Fruit fly (Drosophila melanogaster): ENCODE data around the gene dmGlut.

dmGlut gene

DNA sequence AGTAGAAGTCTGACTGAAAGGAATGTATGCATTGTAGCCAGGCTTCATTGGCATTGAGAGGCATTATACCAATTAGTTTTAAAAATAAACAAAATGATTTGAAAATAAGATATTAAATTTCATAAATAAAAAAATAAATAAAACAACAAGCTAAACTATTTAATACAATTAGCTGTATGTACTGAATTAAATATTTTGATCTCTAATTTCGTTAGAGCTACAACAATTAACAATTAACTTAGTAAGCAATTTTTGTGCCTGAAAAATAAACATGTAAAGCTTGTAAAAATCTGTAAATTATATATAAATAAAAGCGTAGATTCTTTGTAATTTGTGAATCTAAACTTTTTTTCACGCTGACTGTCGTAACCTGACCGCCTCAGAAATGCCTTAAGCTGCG is 19.4 kb upstream of the dmGlut start, which contains the start of gene Rh5:
TSS of gene Rh5 (plus strand) at position 301 of the 400 bp plus-strand sequence.
- no peak for TF ChIP-seq Snoo (tag; optimal IDR thresholded peaks at IDR 0.05)
- TF ChIP-seq CG14655 (GFP tag; optimal IDR thresholded peaks at IDR 0.05), result no peak

DNA sequence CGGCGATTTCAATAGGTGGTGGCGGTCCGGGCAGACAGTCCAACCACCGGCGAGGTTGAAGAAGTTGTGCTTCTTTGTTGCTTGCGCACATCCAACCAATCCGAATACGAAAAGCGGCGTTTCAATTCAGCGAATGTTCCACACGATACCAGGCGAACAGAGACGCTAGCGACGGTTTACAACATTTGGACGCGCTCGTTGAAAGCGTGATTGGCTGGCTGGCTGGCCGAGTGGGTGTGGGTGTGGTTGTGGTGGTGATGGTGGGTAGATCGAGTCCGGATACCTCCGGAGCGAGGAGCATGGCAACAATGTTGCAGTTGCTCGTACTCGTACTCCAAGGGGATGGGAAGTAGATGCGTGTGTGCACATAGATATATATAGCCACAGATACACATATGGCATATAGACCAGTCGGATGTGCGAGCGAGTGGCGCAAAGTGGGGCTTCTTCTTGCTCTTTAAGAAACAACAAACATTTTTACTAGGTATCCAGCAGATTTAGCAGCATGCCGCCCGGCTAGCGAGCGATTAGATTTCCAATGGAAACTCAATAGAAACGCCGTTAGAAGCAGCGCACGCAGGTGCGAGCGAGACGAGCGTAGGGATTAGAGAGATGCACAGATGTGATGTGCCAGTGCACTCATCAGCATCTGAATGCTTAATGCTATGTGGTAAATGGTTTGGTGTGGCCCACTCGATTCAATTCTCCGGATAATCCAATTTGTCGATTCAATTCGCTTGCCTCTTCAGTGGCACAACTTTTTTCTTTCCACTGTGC is 16.9 kb upstream of the dmGlut start:
- TF ChIP-seq gl (tag; optimal IDR thresholded peaks at IDR 0.05) (peak; percentile 3), rn (GFP tag; IDR thresholded peaks at IDR 0.05) (no peak), Pif1A (GFP tag; optimal IDR thresholded peaks at IDR 0.05) (no peak), EcR (GFP tag; optimal IDR thresholded peaks at IDR 0.05) (peak; percentile 93), Pif1B (GFP tag; optimal IDR thresholded peaks at IDR 0.05) (peak; percentile 18), CG13204 (GFP tag; optimal IDR thresholded peaks at IDR 0.05) (peak; percentile 91), Snoo (tag; optimal IDR thresholded peaks at IDR 0.05) (peak; percentile 30), CG14655 (GFP tag; optimal IDR thresholded peaks at IDR 0.05) (peak; percentile 19)

DNA sequence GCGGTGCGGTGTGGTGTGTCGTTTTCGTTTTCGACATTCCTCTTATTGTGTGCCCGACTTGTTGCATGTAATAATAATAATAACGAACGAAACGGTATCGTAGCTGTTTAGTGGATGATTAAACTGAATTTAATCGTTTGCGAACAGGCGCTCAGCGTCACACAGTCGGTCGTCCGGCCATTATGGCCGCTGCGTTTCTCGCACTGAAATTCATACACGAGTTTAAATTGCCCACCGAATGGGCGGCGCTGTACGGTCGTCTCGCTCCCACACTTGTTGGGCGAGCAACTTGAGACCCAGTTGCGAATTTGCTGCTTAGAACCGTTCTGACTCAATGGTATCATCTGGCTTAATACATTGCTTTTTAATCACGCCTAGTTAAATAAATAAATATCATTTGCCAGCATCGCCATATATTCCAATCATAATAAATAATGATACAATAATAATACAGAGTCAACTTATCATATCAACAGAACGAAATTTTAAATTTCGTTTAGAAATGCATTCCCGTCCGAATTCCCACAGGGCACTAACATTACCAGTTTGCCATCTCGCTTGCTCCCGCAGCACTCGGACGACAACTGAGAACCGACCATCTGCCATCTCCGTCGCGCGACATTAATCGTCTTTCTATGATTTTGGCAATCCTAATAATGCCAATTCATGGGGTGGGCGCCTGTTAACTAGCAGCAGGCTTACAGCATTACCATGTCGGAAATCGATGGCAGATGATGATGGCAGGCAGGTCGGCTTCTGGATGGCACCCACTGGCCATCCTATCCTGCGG is 16.2 kb upstream of the dmGlut start:
- TF ChIP-seq CG12605 (GFP tag; IDR thresholded peaks at IDR 0.05) (no peak), CG4496 (GFP tag; IDR thresholded peaks at IDR 0.05) (no peak), CG32121 (GFP tag; IDR thresholded peaks at IDR 0.05) (no peak), CG15710 (tag; optimal IDR thresholded peaks at IDR 0.05) (peak; percentile 93), CG17806 (tag; optimal IDR thresholded peaks at IDR 0.05) (peak; percentile 90), Snoo (tag; optimal IDR thresholded peaks at IDR 0.05) (peak; percentile 93), rn (GFP tag; IDR thresholded peaks at IDR 0.05) (no peak), CG13204 (GFP tag; optimal IDR thresholded peaks at IDR 0.05) (peak; percentile 71), EcR (GFP tag; optimal IDR thresholded peaks at IDR 0.05) (no peak), CG8159 (tag; optimal IDR thresholded peaks at IDR 0.05) (peak; percentile 96), CG9948 (tag; optimal IDR thresholded peaks at IDR 0.05) (peak; percentile 92), gl (tag; optimal IDR thresholded peaks at IDR 0.05) (peak; percentile 82), Pif1A (GFP tag; optimal IDR thresholded peaks at IDR 0.05) (peak; percentile 90), Pif1B (GFP tag; optimal IDR thresholded peaks at IDR 0.05) (peak; percentile 81), CG34367 (tag; optimal IDR thresholded peaks at IDR 0.05) (peak; percentile 90), CG14655 (GFP tag; optimal IDR thresholded peaks at IDR 0.05) (peak; percentile 92), CG8301 (tag; optimal IDR thresholded peaks at IDR 0.05) (peak; percentile 93)

DNA sequence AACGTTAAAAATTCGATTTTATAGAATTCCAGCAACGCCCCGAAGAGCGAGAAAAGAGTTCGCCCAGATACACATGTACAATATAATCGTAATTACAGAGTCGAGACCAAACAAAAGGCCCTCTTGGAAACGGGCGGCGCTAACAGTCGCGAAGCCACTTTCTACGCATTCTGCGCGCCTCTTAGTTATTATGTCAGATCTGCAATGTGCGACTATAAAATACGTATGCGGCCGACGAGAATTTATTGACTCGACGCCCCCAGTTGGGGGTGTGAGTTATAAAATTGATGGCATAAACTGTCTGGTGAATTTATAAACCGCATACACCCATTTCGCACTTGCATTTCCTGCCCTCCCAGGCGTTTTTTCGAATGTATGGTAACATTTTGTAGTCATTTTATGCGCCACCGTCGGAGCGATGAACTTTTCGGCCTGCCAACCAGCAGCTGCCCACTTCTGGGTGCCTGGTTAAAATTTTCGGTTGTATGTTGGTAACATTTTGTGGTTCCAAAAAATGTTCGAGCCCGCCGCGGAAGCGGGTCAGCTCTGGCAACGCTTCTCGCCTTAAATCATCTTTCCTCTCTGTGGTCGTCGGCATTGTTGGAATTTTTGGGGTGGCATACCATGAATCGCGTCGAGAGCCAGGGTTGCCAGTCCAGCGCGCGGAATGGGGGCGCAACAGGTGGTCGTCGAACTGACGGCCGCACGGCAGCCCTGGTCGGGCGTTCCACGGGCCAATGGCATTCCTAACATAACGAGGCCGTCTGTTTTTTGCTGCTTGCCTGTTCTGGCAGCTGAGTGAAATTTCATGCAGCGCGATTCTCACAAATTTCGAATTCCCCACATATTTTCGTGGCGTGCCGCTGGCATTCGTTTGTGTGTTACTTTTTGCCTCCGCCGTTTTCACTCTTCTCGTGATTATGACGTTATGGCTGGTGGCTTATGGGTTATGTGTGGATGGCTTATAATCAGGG is 15.3 kb upstream of the dmGlut start:
- TF ChIP-seq D1 (tag; optimal IDR thresholded peaks at IDR 0.05) (no peak), CG10348 (GFP tag; IDR thresholded peaks at IDR 0.05) (no peak), gl (tag; optimal IDR thresholded peaks at IDR 0.05) (peak; percentile 48), CG15710 (tag; optimal IDR thresholded peaks at IDR 0.05) (peak; percentile 54), Pif1A (GFP tag; optimal IDR thresholded peaks at IDR 0.05) (no peak), Pif1B (GFP tag; optimal IDR thresholded peaks at IDR 0.05) (peak; percentile 73), CG14655 (GFP tag; optimal IDR thresholded peaks at IDR 0.05) (peak; percentile 67), CG12605 (GFP tag; IDR thresholded peaks at IDR 0.05) (no peak), Ets98B (GFP tag; IDR thresholded peaks at IDR 0.05) (no peak), rn (GFP tag; IDR thresholded peaks at IDR 0.05) (no peak), Snoo (tag; optimal IDR thresholded peaks at IDR 0.05) (peak; percentile 66), fd96Ca (GFP tag; IDR thresholded peaks at IDR 0.05) (no peak), CG8301 (tag; optimal IDR thresholded peaks at IDR 0.05) (peak; percentile 58), CG17806 (tag; optimal IDR thresholded peaks at IDR 0.05) (peak; percentile 51), CG13204 (GFP tag; optimal IDR thresholded peaks at IDR 0.05) (peak; percentile 96), CG32121 (GFP tag; IDR thresholded peaks at IDR 0.05) (no peak), CG34367 (tag; optimal IDR thresholded peaks at IDR 0.05) (peak; percentile 13), EcR (GFP tag; optimal IDR thresholded peaks at IDR 0.05) (peak; percentile 100), CG9948 (tag; optimal IDR thresholded peaks at IDR 0.05) (peak; percentile 35), CG8159 (tag; optimal IDR thresholded peaks at IDR 0.05) (peak; percentile 64), CG4496 (GFP tag; IDR thresholded peaks at IDR 0.05) (no peak)

DNA sequence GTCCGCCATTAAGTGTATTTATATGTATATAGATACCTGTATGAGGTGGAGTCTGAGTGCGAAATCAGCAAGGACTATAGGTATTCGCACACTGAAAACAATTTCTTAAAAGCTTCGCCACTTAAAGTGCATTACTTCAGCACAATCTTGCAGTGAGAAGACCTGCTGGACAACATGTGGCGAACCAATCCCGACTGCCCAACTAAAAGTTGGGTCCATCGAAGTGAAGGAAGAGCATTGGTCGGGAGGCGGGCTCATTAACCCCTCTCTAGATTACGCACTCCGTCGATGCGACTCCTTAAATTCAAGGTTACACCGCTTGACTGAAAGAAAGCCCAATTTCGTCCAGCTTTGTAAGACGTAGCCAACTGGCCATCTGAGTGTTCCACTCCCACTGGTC is 14.0 kb upstream of the dmGlut start:
- TF ChIP-seq CG8301 (tag; optimal IDR thresholded peaks at IDR 0.05) (no peak), CG9948 (tag; optimal IDR thresholded peaks at IDR 0.05) (peak; percentile 31), CG15710 (tag; optimal IDR thresholded peaks at IDR 0.05) (peak; percentile 37), CG13204 (GFP tag; optimal IDR thresholded peaks at IDR 0.05) (no peak), CG17806 (tag; optimal IDR thresholded peaks at IDR 0.05) (peak; percentile 34), D1 (tag; optimal IDR thresholded peaks at IDR 0.05) (no peak), CG14655 (GFP tag; optimal IDR thresholded peaks at IDR 0.05) (no peak), Snoo (tag; optimal IDR thresholded peaks at IDR 0.05) (no peak), CG32121 (GFP tag; IDR thresholded peaks at IDR 0.05) (no peak), Pif1A (GFP tag; optimal IDR thresholded peaks at IDR 0.05) (no peak), Pif1B (GFP tag; optimal IDR thresholded peaks at IDR 0.05) (peak; percentile 0), CG34367 (tag; optimal IDR thresholded peaks at IDR 0.05) (peak; percentile 10), EcR (GFP tag; optimal IDR thresholded peaks at IDR 0.05) (no peak), CG8159 (tag; optimal IDR thresholded peaks at IDR 0.05) (peak; percentile 57), gl (tag; optimal IDR thresholded peaks at IDR 0.05) (no peak), rn (GFP tag; IDR thresholded peaks at IDR 0.05) (no peak), CG4496 (GFP tag; IDR thresholded peaks at IDR 0.05) (no peak), fd96Ca (GFP tag; IDR thresholded peaks at IDR 0.05) (no peak)

All from whole organism, pupa.